Fruit fly (Drosophila melanogaster) S2 (cell line): Measurements from ENCODE around the gene Paf-AHalpha.

ENCODE experiments used
- CG8478 ChIP-seq: fragments of >200 bp; optimal IDR thresholded peaks from 2 replicates; lab custom pipeline; 2018
- CTCF ChIP-seq, 2 experiments: fragments of >200 bp; optimal IDR thresholded peaks; 2 replicates each; lab custom pipeline; 2018

Gene Paf-AHalpha

dm6 chrX:15785429-15786239 is at the start of gene Paf-AHalpha, which contains the start of gene mRpS30:
TSS of gene Paf-AHalpha (minus strand) at chrX:15785583.
TSS of gene mRpS30 (plus strand) at chrX:15786047.
- TF ChIP-seq CTCF (optimal IDR thresholded peaks at IDR 0.05; lab: Kevin White, UChicago) (no peak), CG8478 (lab: Kevin White, UChicago) (no peak)

dm6 chrX:15834594-15835236 is 49.3 kb upstream of the Paf-AHalpha start:
- TF ChIP-seq CG8478 (lab: Kevin White, UChicago) (no peak), CTCF (optimal IDR thresholded peaks at IDR 0.05; lab: Kevin White, UChicago) (no peak)

DNA sequence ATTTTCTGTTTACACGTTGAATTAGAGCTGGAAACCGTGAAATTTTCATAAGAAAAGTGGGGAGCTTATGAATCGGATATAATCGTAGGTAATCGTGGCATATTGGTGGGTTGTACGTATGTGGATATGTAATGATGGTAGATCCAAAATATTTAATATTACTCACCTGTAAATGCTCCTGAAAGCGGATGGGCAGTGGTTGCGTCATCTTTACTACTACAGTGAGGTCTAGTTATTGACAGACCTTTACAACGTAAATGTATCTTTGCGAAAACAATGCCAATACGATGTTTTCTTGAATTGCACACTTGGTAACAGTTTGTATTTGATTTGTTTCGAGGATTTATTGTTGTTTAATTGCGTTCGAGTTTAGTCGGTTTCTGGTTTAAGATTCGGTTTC is 48.6 kb upstream of the Paf-AHalpha start:
- TF ChIP-seq CTCF (optimal IDR thresholded peaks at IDR 0.05; lab: Kevin White, UChicago) (no peak), CG8478 (lab: Kevin White, UChicago) (no peak)

dm6 chrX:15822363-15822762 is 37.0 kb upstream of the Paf-AHalpha start:
- TF ChIP-seq CG8478 (lab: Kevin White, UChicago) (no peak), CTCF (optimal IDR thresholded peaks at IDR 0.05; lab: Kevin White, UChicago) (no peak)

DNA sequence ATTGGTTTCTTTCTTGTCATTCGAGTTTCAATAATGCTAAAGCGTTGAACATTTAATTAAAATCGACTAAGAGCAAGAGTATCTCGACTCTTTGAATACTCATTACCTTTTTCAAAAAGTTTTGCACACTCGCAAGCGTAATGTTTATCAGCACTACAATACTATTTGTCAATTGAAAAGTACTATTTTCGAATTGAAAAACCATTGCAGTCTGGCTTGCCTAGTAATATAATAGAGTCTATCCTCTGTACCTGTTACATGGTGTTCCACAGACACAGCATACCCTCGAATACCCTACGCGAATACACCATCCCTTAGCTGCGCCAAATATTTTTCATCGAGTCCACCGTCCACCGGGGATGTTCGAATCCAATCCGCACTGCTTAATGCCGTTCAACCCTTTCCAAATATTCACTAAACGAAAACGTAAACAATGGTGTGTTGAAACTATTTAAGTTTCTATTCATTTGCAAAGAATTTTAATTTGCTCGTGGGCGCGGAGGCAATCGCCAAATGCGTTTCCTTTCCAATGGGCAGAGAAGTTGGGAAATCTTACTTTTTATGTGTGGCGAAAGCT is 33.3 kb upstream of the Paf-AHalpha start:
- no peak for TF ChIP-seq CTCF (optimal IDR thresholded peaks at IDR 0.05; lab: Kevin White, UChicago)
- TF ChIP-seq CG8478 (lab: Kevin White, UChicago) = no peak

DNA sequence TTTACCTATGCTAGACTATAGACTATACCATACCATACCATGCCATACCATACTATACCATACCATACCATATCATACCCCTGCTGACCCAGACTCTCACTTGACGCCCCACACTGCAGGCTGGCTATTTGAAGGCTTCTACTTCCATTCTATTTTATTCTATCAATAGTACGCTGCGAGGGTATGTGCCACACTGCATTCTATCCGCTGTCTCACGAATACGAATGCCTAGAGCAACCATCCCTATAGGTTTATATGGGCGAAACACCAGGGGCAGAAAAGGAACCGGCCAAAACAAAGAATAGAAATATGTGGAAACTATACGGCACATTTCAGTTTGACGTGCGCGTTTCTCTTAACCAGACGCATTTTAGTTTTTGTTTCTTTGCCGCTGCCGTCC is 32.4 kb upstream of the Paf-AHalpha start:
- no peak for TF ChIP-seq CTCF (optimal IDR thresholded peaks at IDR 0.05; lab: Kevin White, UChicago)
- TF ChIP-seq CG8478 (lab: Kevin White, UChicago) = no peak

DNA sequence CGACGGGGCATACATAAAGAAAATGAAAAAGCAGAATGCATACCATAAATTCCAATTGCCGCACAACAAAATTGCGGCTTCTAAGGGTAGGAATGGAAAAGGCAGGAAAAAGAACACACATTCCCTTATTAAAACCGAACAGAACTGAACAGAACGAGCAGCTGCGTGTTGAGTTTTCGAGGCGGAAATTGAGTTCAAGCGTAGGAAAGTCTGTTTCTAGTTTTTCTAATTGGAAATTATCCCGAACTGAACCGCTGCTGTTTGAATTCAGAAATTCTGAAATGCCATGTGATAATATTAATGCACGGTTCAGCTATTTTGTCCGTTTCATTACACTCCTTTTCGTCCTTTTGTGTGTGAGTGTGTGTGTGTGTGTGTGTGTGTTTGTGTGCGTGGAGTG is 31.5 kb upstream of the Paf-AHalpha start:
- TF ChIP-seq CTCF (optimal IDR thresholded peaks at IDR 0.05; lab: Kevin White, UChicago) = no peak
- no peak for TF ChIP-seq CG8478 (lab: Kevin White, UChicago)

DNA sequence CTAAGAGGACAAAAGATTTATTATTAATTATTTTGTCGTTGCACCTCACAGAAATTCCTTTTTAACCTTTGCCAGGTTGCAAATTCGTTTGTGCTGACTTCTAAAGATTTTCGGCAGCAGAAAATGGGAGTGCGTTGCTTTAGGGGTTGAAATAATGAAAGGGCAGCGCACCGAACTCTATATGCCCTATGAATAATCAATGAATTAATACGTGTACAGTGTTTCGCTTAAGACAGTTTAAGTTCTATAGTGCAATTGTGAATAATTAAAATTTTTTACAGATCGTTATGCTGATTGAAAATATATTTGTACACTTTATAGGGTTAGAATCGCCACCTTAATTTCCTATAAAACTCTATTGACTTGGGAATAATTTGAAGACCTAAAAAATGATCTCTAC is 30.7 kb upstream of the Paf-AHalpha start:
- no peak for TF ChIP-seq CTCF (optimal IDR thresholded peaks at IDR 0.05; lab: Kevin White, UChicago)
- no peak for TF ChIP-seq CG8478 (lab: Kevin White, UChicago)

DNA sequence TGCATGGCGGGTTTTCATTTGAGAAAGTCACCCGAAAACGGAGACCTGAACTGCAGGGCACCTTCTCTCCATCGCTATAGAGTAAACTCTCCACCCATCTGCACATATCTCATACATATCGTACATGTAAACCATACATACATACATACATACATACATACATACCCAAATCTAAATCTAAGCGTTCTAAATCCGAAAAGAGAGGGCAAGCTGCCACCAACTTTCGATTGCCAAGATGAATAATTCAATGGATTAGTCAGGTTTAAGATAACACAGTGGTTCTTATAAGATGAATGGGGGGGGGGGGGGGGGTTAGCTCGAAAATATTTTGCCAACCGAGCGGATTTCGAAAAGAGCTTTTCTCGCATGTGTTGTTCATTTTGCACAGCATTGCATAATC is 29.1 kb upstream of the Paf-AHalpha start:
- TF ChIP-seq CTCF (optimal IDR thresholded peaks at IDR 0.05; lab: Kevin White, UChicago) (no peak), CG8478 (lab: Kevin White, UChicago) (no peak)

DNA sequence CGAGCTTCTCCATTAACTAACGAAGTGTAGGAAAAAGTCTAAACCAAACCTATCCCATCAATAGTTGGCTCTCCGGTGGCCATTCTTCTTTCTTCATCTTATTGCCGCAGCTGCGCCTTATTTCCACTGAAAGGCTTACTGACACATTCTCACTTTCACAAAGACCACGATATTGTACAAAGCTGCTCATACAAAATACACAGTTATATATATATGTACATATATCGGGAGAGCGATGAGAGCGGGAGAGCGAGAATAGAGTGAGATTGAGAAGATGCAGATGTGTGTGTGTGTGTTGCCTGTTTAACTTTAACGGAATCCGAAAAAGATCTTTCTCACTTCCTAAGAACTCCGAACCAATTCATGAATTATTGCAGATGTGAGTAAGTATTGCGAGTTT is 27.8 kb upstream of the Paf-AHalpha start:
- TF ChIP-seq CTCF (optimal IDR thresholded peaks at IDR 0.05; lab: Kevin White, UChicago) (no peak), CG8478 (lab: Kevin White, UChicago) (no peak)

dm6 chrX:15812615-15812995 is 27.2 kb upstream of the Paf-AHalpha start:
- TF ChIP-seq CTCF (optimal IDR thresholded peaks at IDR 0.05; lab: Kevin White, UChicago) = no peak
- no peak for TF ChIP-seq CG8478 (lab: Kevin White, UChicago)

DNA sequence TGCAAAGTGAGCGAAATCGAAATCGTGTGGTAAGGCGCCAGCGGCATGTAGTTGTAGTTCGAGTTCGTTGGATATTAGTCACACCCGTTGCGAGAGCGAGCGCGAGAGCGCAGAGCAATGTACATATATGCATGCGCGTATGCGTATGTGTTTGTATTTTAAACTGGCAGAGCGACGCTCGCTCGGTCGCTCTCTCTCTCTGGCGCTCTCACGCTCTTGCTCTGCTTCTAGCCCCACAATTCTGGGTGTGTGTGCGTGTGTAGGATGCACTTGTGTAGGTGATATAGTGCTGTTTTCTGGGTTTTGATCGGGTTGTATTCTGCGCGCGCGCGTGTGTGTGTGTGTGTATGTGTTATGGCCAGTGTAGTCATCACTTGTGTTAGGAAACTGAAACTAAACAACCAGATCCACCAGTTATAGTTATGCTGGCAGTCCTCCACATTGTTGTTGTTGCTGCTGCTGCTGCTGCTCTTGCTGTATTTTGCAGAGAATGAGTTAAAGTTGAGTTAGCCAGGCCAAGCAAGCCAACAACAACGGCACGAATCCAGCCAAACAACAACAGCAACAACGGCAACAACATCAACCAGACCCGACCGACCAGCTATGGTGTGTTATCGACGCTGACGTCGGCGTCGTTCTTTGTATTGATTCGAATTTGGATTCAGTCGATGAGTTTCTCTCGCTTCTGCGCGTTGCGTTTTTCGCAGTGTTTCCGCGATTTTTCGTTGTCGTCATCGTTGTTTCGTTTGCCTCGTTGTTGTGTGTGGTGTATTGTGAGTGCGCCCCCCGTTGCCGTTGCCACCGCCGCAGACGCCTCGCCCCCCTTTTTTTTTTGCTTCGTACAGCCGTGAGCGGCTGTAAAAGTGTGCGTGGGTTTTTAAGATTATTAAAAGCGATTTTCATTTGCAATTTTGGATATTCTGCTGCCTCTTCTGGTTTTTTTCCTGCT is 26.6 kb upstream of the Paf-AHalpha start:
- no peak for TF ChIP-seq CG8478 (lab: Kevin White, UChicago)
- no peak for TF ChIP-seq CTCF (optimal IDR thresholded peaks at IDR 0.05; lab: Kevin White, UChicago)

DNA sequence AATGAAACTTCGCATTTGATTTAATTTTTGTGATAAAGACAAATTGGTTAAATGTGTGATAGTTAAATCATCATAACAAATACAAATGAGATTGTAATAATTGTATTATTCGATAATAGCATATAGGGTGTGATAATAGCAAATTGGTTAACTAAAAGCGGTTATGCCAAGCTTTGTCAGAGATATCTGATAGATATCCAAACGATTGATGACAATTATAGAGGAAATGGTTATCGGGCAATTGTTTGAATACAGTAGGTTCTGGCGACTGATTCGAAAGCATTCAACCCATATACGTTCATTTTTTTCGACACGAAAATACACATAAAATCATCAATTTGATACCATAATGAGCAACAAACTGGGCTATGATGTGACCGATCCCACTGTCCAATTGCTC is 23.9 kb upstream of the Paf-AHalpha start, which contains the start of gene CG8509:
Gene CG8509, plus strand, starts transcription at position 301 of the 400 bp plus-strand sequence.
- no peak for TF ChIP-seq CG8478 (lab: Kevin White, UChicago)
- no peak for TF ChIP-seq CTCF (optimal IDR thresholded peaks at IDR 0.05; lab: Kevin White, UChicago)

- TF ChIP-seq CTCF (optimal IDR thresholded peaks at IDR 0.05; lab: Kevin White, UChicago) (no peak), CG8478 (lab: Kevin White, UChicago) (no peak)
These were observed 22.5 kb upstream of the Paf-AHalpha start for dm6 chrX:15807915-15808314.
